Worm (Caenorhabditis elegans): ENCODE data around the gene srxa-16.

- TF ChIP-seq nhr-12 (tag; optimal IDR thresholded peaks at IDR 0.05) (no peak), lin-13 (tag; optimal IDR thresholded peaks at IDR 0.05) (no peak), sptf-1 (tag; optimal IDR thresholded peaks at IDR 0.05) (no peak), ztf-11 (tag; optimal IDR thresholded peaks at IDR 0.05) (no peak)
These were observed 23.5 kb downstream of the srxa-16 start, which contains the start of gene F22B8.3 for ce11 chrV:16090685-16091084.

Data from whole organism, mixed stage, embryonic.